Worm (Caenorhabditis elegans) whole organism, young adult: ENCODE measurements around the gene T21B10.4.

Experiments
- B0035.1 ChIP-seq: sonication (generic microtip); optimal IDR thresholded peaks from 2 replicates; lab custom pipeline; 2016; ENCODE audit warnings: missing genetic modification characterization, mild to moderate bottlenecking, missing compliant biosample characterization, missing genotype, missing genetic modification reagents
- F10E7.11 ChIP-seq: sonication (generic microtip); optimal IDR thresholded peaks from 2 replicates; lab custom pipeline; 2017; ENCODE audit warnings: mild to moderate bottlenecking, missing genetic modification characterization, moderate library complexity, missing compliant biosample characterization
- F22D6.2 ChIP-seq: sonication (generic microtip); optimal IDR thresholded peaks from 2 replicates; lab custom pipeline; 2016; ENCODE audit warnings: mild to moderate bottlenecking, missing genetic modification characterization, missing compliant biosample characterization
- F49E8.2 ChIP-seq: sonication (generic microtip); optimal IDR thresholded peaks from 3 replicates; lab custom pipeline; 2017; ENCODE audit warnings: missing genetic modification characterization, mild to moderate bottlenecking, missing compliant biosample characterization, antibody characterized with exemption, moderate library complexity; ENCODE audit not compliant: insufficient read depth
- F55B11.4 ChIP-seq: sonication (generic microtip); optimal IDR thresholded peaks from 2 replicates; lab custom pipeline; 2016; ENCODE audit warnings: missing compliant biosample characterization, missing genetic modification characterization, borderline replicate concordance; ENCODE audit not compliant: insufficient read depth
- F57A8.1 ChIP-seq: fragments of 200-800 bp; sonication (Bioruptor generic); optimal IDR thresholded peaks from 2 replicates; lab custom pipeline; 2018; ENCODE audit warnings: mild to moderate bottlenecking, missing genetic modification characterization, moderate library complexity, missing compliant biosample characterization
- F57C9.4 ChIP-seq: sonication (generic microtip); optimal IDR thresholded peaks from 2 replicates; lab custom pipeline; 2017; ENCODE audit warnings: mild to moderate bottlenecking, missing genetic modification characterization, missing compliant biosample characterization
- T07F8.4 ChIP-seq: sonication (generic microtip); optimal IDR thresholded peaks from 2 replicates; lab custom pipeline; 2016; ENCODE audit warnings: mild to moderate bottlenecking, missing genetic modification characterization, moderate library complexity, missing compliant biosample characterization
- T26A5.8 ChIP-seq: sonication (generic microtip); optimal IDR thresholded peaks from 2 replicates; lab custom pipeline; 2016; ENCODE audit warnings: missing genetic modification characterization, missing compliant biosample characterization
- Y53F4B.3 ChIP-seq: fragments of 200-800 bp; sonication (Bioruptor generic); IDR thresholded peaks from 2 replicates; pipeline ENCODE4 v1.3.6; 2022; ENCODE audit warnings: missing genetic modification reagents, missing genetic modification characterization, missing compliant biosample characterization
- attf-3 ChIP-seq: fragments of 200-800 bp; sonication (Bioruptor generic); conservative IDR thresholded peaks from 2 replicates; pipeline ENCODE4 v1.3.6; 2022; ENCODE audit warnings: missing genetic modification reagents, missing genetic modification characterization, missing compliant biosample characterization
- ceh-58 ChIP-seq: fragments of 200-800 bp; sonication (Bioruptor generic); IDR thresholded peaks from 2 replicates; pipeline ENCODE4 v1.3.6; 2022; ENCODE audit warnings: missing genetic modification characterization, missing compliant biosample characterization
- ceh-91 ChIP-seq: fragments of 200-800 bp; sonication (Bioruptor generic); IDR thresholded peaks from 2 replicates; pipeline ENCODE4 v1.3.6; 2022; ENCODE audit warnings: missing genetic modification reagents, missing genetic modification characterization, missing compliant biosample characterization
- dox-1 ChIP-seq: fragments of 200-800 bp; sonication (Bioruptor generic); IDR thresholded peaks from 2 replicates; pipeline ENCODE4 v1.3.6; 2022; ENCODE audit warnings: missing genetic modification reagents, missing genetic modification characterization, missing compliant biosample characterization
- ekl-4 ChIP-seq: fragments of 200-800 bp; sonication (Bioruptor generic); IDR thresholded peaks from 2 replicates; pipeline ENCODE4 v1.3.6; 2022; ENCODE audit warnings: missing genetic modification reagents, missing genetic modification characterization, missing compliant biosample characterization
- fkh-3 ChIP-seq: sonication (generic microtip); optimal IDR thresholded peaks from 2 replicates; lab custom pipeline; 2016; ENCODE audit warnings: mild to moderate bottlenecking, missing genetic modification characterization, missing compliant biosample characterization
- gei-17 ChIP-seq: fragments of 200-800 bp; sonication (Bioruptor generic); optimal IDR thresholded peaks from 2 replicates; lab custom pipeline; 2018; ENCODE audit warnings: mild to moderate bottlenecking, missing genetic modification characterization, missing compliant biosample characterization
- let-526 ChIP-seq: fragments of 200-800 bp; sonication (Bioruptor generic); IDR thresholded peaks from 2 replicates; pipeline ENCODE4 v1.3.6; 2022; ENCODE audit warnings: missing genetic modification reagents, missing genetic modification characterization, missing compliant biosample characterization
- let-607 ChIP-seq, 2 experiments: fragments of 200-800 bp in 1 of 2; sonication (Bioruptor generic) in 1 of 2; sonication (generic microtip) in 1 of 2; optimal IDR thresholded peaks; 2 replicates each; lab custom pipeline; 2016 to 2018; ENCODE audit warnings: mild to moderate bottlenecking in 2 of 2, missing compliant biosample characterization in 2 of 2, missing genetic modification characterization in 2 of 2, moderate library complexity in 2 of 2, missing genotype in 1 of 2
- lin-26 ChIP-seq: fragments of 200-800 bp; sonication (Bioruptor generic); IDR thresholded peaks from 2 replicates; pipeline ENCODE4 v1.3.6; 2022; ENCODE audit warnings: missing genetic modification reagents, missing genetic modification characterization, missing compliant biosample characterization
- lin-54 ChIP-seq: fragments of 200-800 bp; sonication (Bioruptor generic); optimal IDR thresholded peaks from 2 replicates; lab custom pipeline; 2018; ENCODE audit warnings: mild to moderate bottlenecking, missing genetic modification characterization, missing compliant biosample characterization
- madf-3 ChIP-seq: fragments of 200-800 bp; sonication (Bioruptor generic); IDR thresholded peaks from 2 replicates; pipeline ENCODE4 v1.3.6; 2022; ENCODE audit warnings: missing genetic modification reagents, missing genetic modification characterization, missing compliant biosample characterization
- madf-8 ChIP-seq: fragments of 200-800 bp; sonication (Bioruptor generic); conservative IDR thresholded peaks from 2 replicates; pipeline ENCODE4 v1.3.6; 2022; ENCODE audit warnings: missing genetic modification reagents, missing genetic modification characterization, missing compliant biosample characterization
- mcd-1 ChIP-seq: fragments of 200-800 bp; sonication (Bioruptor generic); IDR thresholded peaks from 2 replicates; pipeline ENCODE4 v1.3.6; 2022; ENCODE audit warnings: missing genetic modification reagents, missing genetic modification characterization, missing compliant biosample characterization
- mes-4 ChIP-seq: sonication (generic microtip); optimal IDR thresholded peaks from 2 replicates; lab custom pipeline; 2016; ENCODE audit warnings: missing genotype, missing genetic modification characterization, missing compliant biosample characterization
- nfya-1 ChIP-seq: sonication (generic microtip); optimal IDR thresholded peaks from 2 replicates; lab custom pipeline; 2017; ENCODE audit warnings: antibody characterized with exemption, missing compliant biosample characterization, missing genetic modification characterization, borderline replicate concordance; ENCODE audit not compliant: insufficient read depth
- nfya-2 ChIP-seq: fragments of 200-800 bp; sonication (Bioruptor generic); IDR thresholded peaks from 2 replicates; pipeline ENCODE4 v1.3.6; 2022; ENCODE audit warnings: missing genetic modification reagents, missing genetic modification characterization, missing compliant biosample characterization
- nhr-27 ChIP-seq: fragments of 200-800 bp; sonication (Bioruptor generic); optimal IDR thresholded peaks from 2 replicates; lab custom pipeline; 2018; ENCODE audit warnings: mild to moderate bottlenecking, missing genetic modification characterization, moderate library complexity, missing compliant biosample characterization
- pbrm-1 ChIP-seq: fragments of 200-800 bp; sonication (Bioruptor generic); IDR thresholded peaks from 2 replicates; pipeline ENCODE4 v1.3.6; 2022; ENCODE audit warnings: missing genetic modification reagents, missing genetic modification characterization, missing compliant biosample characterization
- rcor-1 ChIP-seq: fragments of 200-800 bp; sonication (Bioruptor generic); IDR thresholded peaks from 2 replicates; pipeline ENCODE4 v1.3.6; 2022; ENCODE audit warnings: missing genetic modification reagents, missing genetic modification characterization, missing compliant biosample characterization
- rec-8 ChIP-seq, 2 experiments: sonication (generic microtip); optimal IDR thresholded peaks; 2 replicates each; lab custom pipeline; 2016; ENCODE audit warnings: mild to moderate bottlenecking in 2 of 2, missing genetic modification characterization in 2 of 2, missing genetic modification reagents in 2 of 2, missing genotype in 2 of 2, missing biosample characterization in 1 of 2, missing compliant biosample characterization in 1 of 2, moderate library complexity in 1 of 2
- rpc-1 ChIP-seq, 2 experiments: fragments of 150-350 bp in 1 of 2; sonication (generic microtip) in 1 of 2; optimal IDR thresholded peaks; 2 replicates each; lab custom pipeline; 2014 to 2018; ENCODE audit warnings: missing biosample characterization in 1 of 2, missing genetic modification characterization in 1 of 2, missing genetic modification reagents in 1 of 2, missing genotype in 1 of 2
- sea-2 ChIP-seq: fragments of 200-800 bp; sonication (Bioruptor generic); IDR thresholded peaks from 2 replicates; pipeline ENCODE4 v1.3.6; 2022; ENCODE audit warnings: missing genetic modification characterization, missing compliant biosample characterization
- snpc-1.3 ChIP-seq: sonication (generic microtip); optimal IDR thresholded peaks from 2 replicates; lab custom pipeline; 2017; ENCODE audit warnings: missing genetic modification characterization, mild to moderate bottlenecking, missing compliant biosample characterization, antibody characterized with exemption, moderate library complexity, missing genotype, missing genetic modification reagents; ENCODE audit not compliant: insufficient read depth
- snpc-3.4 ChIP-seq: sonication (generic microtip); optimal IDR thresholded peaks from 2 replicates; lab custom pipeline; 2017; ENCODE audit warnings: missing genetic modification characterization, mild to moderate bottlenecking, missing compliant biosample characterization, antibody characterized with exemption, moderate library complexity, missing genotype, missing genetic modification reagents
- somi-1 ChIP-seq: fragments of 200-800 bp; sonication (Bioruptor generic); optimal IDR thresholded peaks from 2 replicates; lab custom pipeline; 2018; ENCODE audit warnings: mild to moderate bottlenecking, missing genetic modification characterization, missing compliant biosample characterization
- sptf-2 ChIP-seq: fragments of 200-800 bp; sonication (Bioruptor generic); optimal IDR thresholded peaks from 2 replicates; lab custom pipeline; 2018; ENCODE audit warnings: mild to moderate bottlenecking, missing genetic modification characterization, missing compliant biosample characterization
- tbx-9 ChIP-seq: sonication (generic microtip); optimal IDR thresholded peaks from 2 replicates; lab custom pipeline; 2016; ENCODE audit warnings: borderline replicate concordance, missing genetic modification characterization, inconsistent platforms, missing compliant biosample characterization
- unc-130 ChIP-seq: sonication (generic microtip); optimal IDR thresholded peaks from 2 replicates; lab custom pipeline; 2016; ENCODE audit warnings: missing genetic modification reagents, missing genetic modification characterization, missing compliant biosample characterization
- zfh-2 ChIP-seq: fragments of 200-800 bp; sonication (Bioruptor generic); conservative IDR thresholded peaks from 2 replicates; pipeline ENCODE4 v1.3.6; 2022; ENCODE audit warnings: missing genetic modification reagents, missing genetic modification characterization, missing compliant biosample characterization
- ztf-26 ChIP-seq: sonication (generic microtip); optimal IDR thresholded peaks from 2 replicates; lab custom pipeline; 2017; ENCODE audit warnings: missing genetic modification characterization, missing compliant biosample characterization
- ztf-3 ChIP-seq: fragments of 200-800 bp; sonication (Bioruptor generic); optimal IDR thresholded peaks from 2 replicates; lab custom pipeline; 2018; ENCODE audit warnings: mild to moderate bottlenecking, missing genetic modification characterization, missing compliant biosample characterization

The T21B10.4 gene

ce11 chrII:8933693-8934432, 6.8 kb upstream of the T21B10.4 start, which contains the start of gene T21B10.3 (continued):
- TF ChIP-seq B0035.1 (tag; lab: Kevin White, UChicago) (peak; percentile 53), Y53F4B.3 (GFP tag; lab: Robert Waterston, UW) (peak; percentile 44; the same call in 1 of the 2 replicates), unc-130 (GFP tag; lab: Kevin White, UChicago) (peak; percentile 95), attf-3 (GFP tag; lab: Robert Waterston, UW) (peak; percentile 55), rcor-1 (GFP tag; lab: Robert Waterston, UW) (peak; percentile 94), pbrm-1 (GFP tag; lab: Robert Waterston, UW) (peak; percentile 89), T07F8.4 (tag; lab: Kevin White, UChicago) (no peak), snpc-1.3 (tag; lab: Kevin White, UChicago) (peak; percentile 90), F49E8.2 (tag; lab: Kevin White, UChicago) (peak; percentile 94), nfya-2 (GFP tag; lab: Robert Waterston, UW) (peak; percentile 88; the same call in 1 of the 2 replicates), dox-1 (GFP tag; lab: Robert Waterston, UW) (peak; percentile 97), nfya-1 (no peak), sptf-2 (no peak), ztf-3 (no peak), mcd-1 (GFP tag; lab: Robert Waterston, UW) (peak; percentile 79), gei-17 (GFP tag; lab: Kevin White, UChicago) (peak; percentile 31), F57A8.1 (GFP tag; lab: Kevin White, UChicago) (no peak), rec-8 (tag; optimal IDR thresholded peaks at IDR 0.05; lab: Kevin White, UChicago) (no peak), sea-2 (no peak), T26A5.8 (tag; lab: Kevin White, UChicago) (no peak), F10E7.11 (tag; lab: Kevin White, UChicago) (no peak)

ce11 chrII:8938907-8939622, 1.6 kb upstream of the T21B10.4 start:
- TF ChIP-seq let-607 (tag; optimal IDR thresholded peaks at IDR 0.05; lab: Kevin White, UChicago) (no peak), somi-1 (GFP tag; lab: Kevin White, UChicago) (no peak), F57C9.4 (tag; lab: Kevin White, UChicago) (no peak), madf-3 (GFP tag; lab: Robert Waterston, UW) (0 out of 2 replicates have a peak, but pooled peaks have one; percentile 22), attf-3 (GFP tag; lab: Robert Waterston, UW) (no peak), F10E7.11 (tag; lab: Kevin White, UChicago) (peak; percentile 6), F55B11.4 (tag; lab: Kevin White, UChicago) (no peak), ztf-3 (no peak), lin-54 (peak; percentile 9), F49E8.2 (tag; lab: Kevin White, UChicago) (peak; percentile 54), rec-8 (tag; optimal IDR thresholded peaks at IDR 0.05; lab: Kevin White, UChicago) (peak in 1 of 2 experiments; percentile 3), ceh-91 (no peak), tbx-9 (tag; lab: Kevin White, UChicago) (no peak), ekl-4 (no peak), F22D6.2 (no peak), rpc-1 (optimal IDR thresholded peaks at IDR 0.05; lab: Kevin White, UChicago) (no peak), rpc-1 (tag; optimal IDR thresholded peaks at IDR 0.05; lab: Kevin White, UChicago) (no peak), madf-8 (GFP tag; lab: Robert Waterston, UW) (no peak), nhr-27 (tag; lab: Kevin White, UChicago) (no peak), mes-4 (no peak), lin-26 (GFP tag; lab: Robert Waterston, UW) (peak; percentile 47; the same call in 1 of the 2 replicates), ceh-58 (GFP tag; lab: Robert Waterston, UW) (no peak), B0035.1 (tag; lab: Kevin White, UChicago) (no peak), snpc-3.4 (peak; percentile 1), fkh-3 (no peak), ztf-26 (tag; lab: Kevin White, UChicago) (no peak), rcor-1 (GFP tag; lab: Robert Waterston, UW) (no peak), zfh-2 (no peak), nfya-1 (no peak), let-526 (GFP tag; lab: Robert Waterston, UW) (no peak)
